Worm (Caenorhabditis elegans) whole organism, L4/young adult: ENCODE results near the gene F32A5.4.

Source experiments
- W03F9.2 ChIP-seq: fragments of 150-350 bp; optimal IDR thresholded peaks from 2 replicates; lab custom pipeline; 2014; ENCODE audit warnings: missing biosample characterization, missing genetic modification characterization
- dao-5 ChIP-seq: sonication (generic microtip); optimal IDR thresholded peaks from 2 replicates; lab custom pipeline; 2016; ENCODE audit warnings: missing genotype, missing genetic modification characterization, moderate library complexity, missing compliant biosample characterization
- him-1 ChIP-seq: sonication (generic microtip); optimal IDR thresholded peaks from 2 replicates; lab custom pipeline; 2016; ENCODE audit warnings: missing genotype, missing genetic modification reagents, missing genetic modification characterization, missing compliant biosample characterization

F32A5.4 gene

ce11 chrII:7205388-7205787 lies 23.6 kb upstream of the F32A5.4 start, which contains the start of gene srd-59:
Gene srd-59, plus strand, starts transcription at chrII:7205688.
- TF ChIP-seq W03F9.2 (tag; lab: Kevin White, UChicago) (no peak), him-1 (tag; lab: Kevin White, UChicago) (no peak), dao-5 (tag; lab: Kevin White, UChicago) (no peak)

DNA sequence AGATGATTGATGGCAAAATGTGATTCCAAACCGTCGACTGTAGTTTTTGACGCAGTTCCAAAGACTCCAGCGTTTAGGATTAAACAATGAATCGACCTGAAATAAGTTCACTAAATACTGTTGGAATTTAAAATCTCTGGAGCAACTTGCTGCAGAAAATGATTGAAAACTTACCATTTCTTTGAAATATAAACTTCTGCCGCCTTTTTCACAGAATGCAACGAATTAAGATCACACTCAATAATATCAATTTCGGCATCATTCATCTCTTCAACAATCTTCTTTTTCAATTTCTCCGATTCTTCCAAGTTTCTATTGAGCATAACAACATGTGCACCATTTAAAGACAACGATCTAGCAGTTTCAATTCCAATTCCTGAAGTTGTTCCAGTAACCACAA lies 21.3 kb upstream of the F32A5.4 start:
- TF ChIP-seq him-1 (tag; lab: Kevin White, UChicago) (no peak), W03F9.2 (tag; lab: Kevin White, UChicago) (no peak), dao-5 (tag; lab: Kevin White, UChicago) (no peak)

- TF ChIP-seq dao-5 (tag; lab: Kevin White, UChicago) (no peak), W03F9.2 (tag; lab: Kevin White, UChicago) (no peak), him-1 (tag; lab: Kevin White, UChicago) (no peak)
Measured at ce11 chrII:7208184-7208583, 20.8 kb upstream of the F32A5.4 start, which contains the start of gene dhs-7. Gene dhs-7, minus strand, starts transcription at chrII:7208460.

- TF ChIP-seq him-1 (tag; lab: Kevin White, UChicago) (no peak), dao-5 (tag; lab: Kevin White, UChicago) (no peak), W03F9.2 (tag; lab: Kevin White, UChicago) (no peak)
Measured at ce11 chrII:7210187-7210586, 18.8 kb upstream of the F32A5.4 start, which contains the start of gene E04F6.15. Gene E04F6.15, minus strand, starts transcription at chrII:7210287.

ce11 chrII:7211280-7211679 lies 17.7 kb upstream of the F32A5.4 start, which contains the start of gene E04F6.8:
Gene E04F6.8, minus strand, starts transcription at chrII:7211380.
- TF ChIP-seq W03F9.2 (tag; lab: Kevin White, UChicago): no peak
- no peak for TF ChIP-seq dao-5 (tag; lab: Kevin White, UChicago)
- no peak for TF ChIP-seq him-1 (tag; lab: Kevin White, UChicago)

ce11 chrII:7212059-7212458 lies 16.9 kb upstream of the F32A5.4 start, which contains the start of gene E04F6.9:
Gene E04F6.9, minus strand, starts transcription at chrII:7212159.
- TF ChIP-seq him-1 (tag; lab: Kevin White, UChicago) (no peak), dao-5 (tag; lab: Kevin White, UChicago) (no peak), W03F9.2 (tag; lab: Kevin White, UChicago) (no peak)

- TF ChIP-seq him-1 (tag; lab: Kevin White, UChicago) (no peak), W03F9.2 (tag; lab: Kevin White, UChicago) (no peak), dao-5 (tag; lab: Kevin White, UChicago) (no peak)
Measured at ce11 chrII:7217047-7217446, 11.9 kb upstream of the F32A5.4 start, which contains the start of gene E04F6.10. Gene E04F6.10, minus strand, starts transcription at chrII:7217147.

- TF ChIP-seq him-1 (tag; lab: Kevin White, UChicago) (no peak), dao-5 (tag; lab: Kevin White, UChicago) (no peak), W03F9.2 (tag; lab: Kevin White, UChicago) (no peak)
Measured at ce11 chrII:7224074-7224473, 4.9 kb upstream of the F32A5.4 start.

DNA sequence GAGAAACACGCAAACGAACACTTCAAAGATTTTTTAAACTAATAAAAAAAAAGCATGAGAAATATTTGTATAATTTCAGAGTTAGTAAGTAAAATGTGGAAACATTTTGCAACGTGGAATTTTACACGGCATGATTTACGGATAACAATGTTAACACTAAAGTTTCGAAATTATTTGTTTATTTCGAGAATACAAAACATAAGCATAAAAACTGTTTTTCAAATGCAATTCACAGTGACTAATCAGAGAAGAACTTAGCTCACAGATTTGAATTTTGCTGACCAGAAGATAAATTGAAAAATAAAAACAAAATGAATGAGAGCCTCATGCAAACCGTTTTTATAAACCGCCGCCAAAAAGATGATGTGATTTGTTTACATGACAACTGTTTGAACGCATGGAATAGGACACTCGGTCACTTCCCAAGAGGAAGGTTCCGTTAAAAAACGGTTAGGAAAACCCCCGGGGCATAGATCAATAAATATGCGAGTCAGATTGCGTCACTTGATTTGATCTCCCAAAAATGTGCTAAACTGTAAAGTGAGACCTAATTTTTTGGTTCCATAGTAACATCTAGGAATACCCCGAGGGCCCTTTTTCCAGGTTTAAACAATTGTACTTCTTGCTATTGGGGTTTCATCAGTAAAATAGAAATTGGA lies 3.0 kb upstream of the F32A5.4 start, which contains the start of gene clh-3:
Gene clh-3 (minus strand): TSS at position 51 of the 659 bp plus-strand sequence.
- TF ChIP-seq him-1 (tag; lab: Kevin White, UChicago) (no peak), W03F9.2 (tag; lab: Kevin White, UChicago) (no peak), dao-5 (tag; lab: Kevin White, UChicago) (no peak)

ce11 chrII:7230684-7231083 lies 1.7 kb downstream of the F32A5.4 start:
- no peak for TF ChIP-seq W03F9.2 (tag; lab: Kevin White, UChicago)
- TF ChIP-seq dao-5 (tag; lab: Kevin White, UChicago): no peak
- TF ChIP-seq him-1 (tag; lab: Kevin White, UChicago): no peak

- no peak for TF ChIP-seq W03F9.2 (tag; lab: Kevin White, UChicago)
Measured at ce11 chrII:7231951-7232350, 3.0 kb downstream of the F32A5.4 start.

- TF ChIP-seq W03F9.2 (tag; lab: Kevin White, UChicago) (no peak), him-1 (tag; lab: Kevin White, UChicago) (no peak), dao-5 (tag; lab: Kevin White, UChicago) (no peak)
Measured at ce11 chrII:7232517-7232916, 3.6 kb downstream of the F32A5.4 start, which contains the start of gene ctsa-3.1. Gene ctsa-3.1, plus strand, starts transcription at chrII:7232853.

DNA sequence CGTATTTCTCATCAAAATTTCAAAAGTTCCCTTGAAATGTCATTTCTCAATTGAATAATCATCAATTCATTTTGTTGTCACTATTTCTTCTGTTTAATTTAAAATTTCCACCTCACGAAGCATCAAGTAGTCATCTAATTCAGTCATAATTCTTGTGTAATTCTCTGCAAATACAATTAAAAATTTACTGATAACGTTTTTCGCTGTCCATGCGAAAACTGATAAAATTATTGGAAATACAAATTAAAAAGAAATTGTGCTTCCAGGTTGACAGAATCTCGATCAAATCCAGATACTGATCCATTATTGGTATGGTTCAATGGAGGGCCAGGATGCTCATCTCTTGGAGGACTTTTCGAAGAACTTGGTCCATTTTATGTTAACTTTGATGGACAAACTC lies 4.3 kb downstream of the F32A5.4 start:
- TF ChIP-seq dao-5 (tag; lab: Kevin White, UChicago): no peak
- TF ChIP-seq him-1 (tag; lab: Kevin White, UChicago): no peak
- no peak for TF ChIP-seq W03F9.2 (tag; lab: Kevin White, UChicago)

ce11 chrII:7236937-7237336 lies 8.0 kb downstream of the F32A5.4 start:
- TF ChIP-seq dao-5 (tag; lab: Kevin White, UChicago) (no peak), him-1 (tag; lab: Kevin White, UChicago) (no peak), W03F9.2 (tag; lab: Kevin White, UChicago) (no peak)
